Worm (Caenorhabditis elegans) whole organism, L2 larva: ENCODE data around the gene B0348.10.

Experiments
- R02D3.7 ChIP-seq: fragments of 150-350 bp; optimal IDR thresholded peaks from 2 replicates; lab custom pipeline; 2014; ENCODE audit warnings: missing biosample characterization, missing genetic modification characterization
- aly-2 ChIP-seq: fragments of 150-350 bp; optimal IDR thresholded peaks from 2 replicates; lab custom pipeline; 2014; ENCODE audit warnings: missing biosample characterization, missing genetic modification characterization
- ama-1 ChIP-seq: fragments of 150-350 bp; optimal IDR thresholded peaks from 2 replicates; lab custom pipeline; 2018; ENCODE audit warnings: inconsistent platforms
- ceh-82 ChIP-seq: fragments of 150-350 bp; optimal IDR thresholded peaks from 2 replicates; lab custom pipeline; 2014; ENCODE audit warnings: missing biosample characterization, missing genetic modification characterization
- egl-27 ChIP-seq: sonication (generic microtip); optimal IDR thresholded peaks from 3 replicates; lab custom pipeline; 2017; ENCODE audit warnings: missing biosample characterization, missing genetic modification reagents, missing genetic modification characterization
- fos-1 ChIP-seq: fragments of 150-350 bp; optimal IDR thresholded peaks from 2 replicates; lab custom pipeline; 2014; ENCODE audit warnings: missing biosample characterization, missing genetic modification characterization
- lin-13 ChIP-seq: fragments of 150-350 bp; optimal IDR thresholded peaks from 2 replicates; lab custom pipeline; 2014; ENCODE audit warnings: missing biosample characterization, missing genetic modification reagents, missing genetic modification characterization
- nhr-11 ChIP-seq: fragments of 150-350 bp; optimal IDR thresholded peaks from 2 replicates; lab custom pipeline; 2014; ENCODE audit warnings: missing biosample characterization, missing genetic modification characterization
- nhr-12 ChIP-seq: fragments of 150-350 bp; optimal IDR thresholded peaks from 2 replicates; lab custom pipeline; 2014; ENCODE audit warnings: missing biosample characterization, missing genetic modification characterization
- nhr-21 ChIP-seq: fragments of 150-350 bp; optimal IDR thresholded peaks from 2 replicates; lab custom pipeline; 2014; ENCODE audit warnings: missing biosample characterization, missing genetic modification characterization
- nhr-23 ChIP-seq: fragments of 150-350 bp; optimal IDR thresholded peaks from 2 replicates; lab custom pipeline; 2014; ENCODE audit warnings: missing biosample characterization, missing genetic modification reagents, missing genetic modification characterization
- unc-39 ChIP-seq: fragments of 150-350 bp; optimal IDR thresholded peaks from 2 replicates; lab custom pipeline; 2014; ENCODE audit warnings: missing biosample characterization, missing genetic modification characterization
- ztf-11 ChIP-seq: sonication (generic microtip); optimal IDR thresholded peaks from 2 replicates; lab custom pipeline; 2017; ENCODE audit warnings: missing biosample characterization, missing genetic modification characterization
- ztf-4 ChIP-seq: fragments of 150-350 bp; optimal IDR thresholded peaks from 2 replicates; lab custom pipeline; 2014; ENCODE audit warnings: missing biosample characterization, missing genetic modification characterization

ce11 chrV:48622-49021 is 40.1 kb upstream of the B0348.10 start, which contains the start of gene B0348.1:
- TF ChIP-seq ama-1 (lab: Kevin White, UChicago) (no peak), ceh-82 (tag; lab: Kevin White, UChicago) (no peak), ztf-4 (tag; lab: Kevin White, UChicago) (no peak), nhr-12 (tag; lab: Kevin White, UChicago) (no peak), R02D3.7 (no peak), nhr-21 (tag; lab: Kevin White, UChicago) (no peak), ztf-11 (tag; lab: Kevin White, UChicago) (no peak), egl-27 (tag; lab: Kevin White, UChicago) (no peak), lin-13 (GFP tag; lab: Kevin White, UChicago) (no peak), nhr-23 (tag; lab: Kevin White, UChicago) (no peak), aly-2 (tag; lab: Kevin White, UChicago) (no peak), unc-39 (tag; lab: Kevin White, UChicago) (no peak), nhr-11 (tag; lab: Kevin White, UChicago) (no peak), fos-1 (tag; lab: Kevin White, UChicago) (no peak)
